Worm (Caenorhabditis elegans): Measurements from ENCODE around the gene aka-1.

aka-1 gene

DNA sequence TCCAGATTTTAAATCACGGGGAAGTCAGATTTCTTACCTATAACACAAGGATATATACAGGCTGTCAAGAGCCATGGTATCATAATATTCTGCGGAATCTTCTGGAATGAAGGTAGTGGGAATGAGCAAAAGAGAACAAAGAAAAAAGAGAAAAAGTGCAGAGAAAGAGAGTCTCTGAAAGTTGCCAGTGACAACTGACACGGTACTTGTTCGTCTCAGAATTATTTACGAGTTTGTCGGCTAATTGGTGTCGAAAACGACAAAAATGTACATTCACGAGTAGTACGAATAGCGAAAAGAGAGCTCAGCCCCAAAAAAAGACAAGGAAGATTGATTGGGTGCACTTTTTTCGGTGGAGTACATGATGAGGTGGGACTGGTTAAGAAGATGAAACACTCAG is 4.7 kb upstream of the aka-1 start, which contains the start of gene cah-2:
Gene cah-2 (minus strand): TSS at position 101 of the 400 bp plus-strand sequence.
- TF ChIP-seq ztf-11 (tag; optimal IDR thresholded peaks at IDR 0.05) = no peak

DNA sequence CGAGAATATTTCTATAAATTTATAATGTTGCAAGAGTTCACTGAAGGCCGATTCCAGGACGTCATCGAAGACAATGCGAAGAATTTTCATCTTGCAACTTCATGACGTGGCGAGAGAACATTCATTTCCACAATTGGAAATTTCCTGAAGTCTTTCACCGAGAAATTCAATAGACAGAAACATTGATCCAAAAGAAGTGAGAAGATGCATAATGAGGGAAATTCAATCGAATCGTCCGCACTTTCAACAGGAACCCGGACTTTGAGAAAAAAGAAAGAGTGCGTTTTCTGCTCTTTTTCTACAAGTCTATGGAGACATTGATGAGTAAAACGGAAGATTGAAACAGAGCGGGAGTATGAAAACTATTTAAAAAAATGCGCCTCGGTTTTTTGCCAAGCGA is 9.0 kb downstream of the aka-1 start:
- TF ChIP-seq ceh-28 (tag; optimal IDR thresholded peaks at IDR 0.05) (no peak), rbr-2 (tag; optimal IDR thresholded peaks at IDR 0.05) (no peak), tag-97 (GFP tag; IDR thresholded peaks at IDR 0.05) (no peak), fkh-10 (GFP tag; optimal IDR thresholded peaks at IDR 0.05) (peak; percentile 64), nhr-102 (tag; optimal IDR thresholded peaks at IDR 0.05) (no peak), daf-12 (tag; optimal IDR thresholded peaks at IDR 0.05) (no peak), Y75B8A.6 (GFP tag; IDR thresholded peaks at IDR 0.05) (no peak), ces-1 (GFP tag; optimal IDR thresholded peaks at IDR 0.05) (peak; percentile 40), mdt-29 (GFP tag; IDR thresholded peaks at IDR 0.05) (no peak), Y48G9A.11 (GFP tag; IDR thresholded peaks at IDR 0.05) (no peak), dmd-6 (GFP tag; IDR thresholded peaks at IDR 0.05) (no peak), nhr-6 (tag; optimal IDR thresholded peaks at IDR 0.05) (no peak), nhr-28 (tag; optimal IDR thresholded peaks at IDR 0.05) (no peak)

DNA sequence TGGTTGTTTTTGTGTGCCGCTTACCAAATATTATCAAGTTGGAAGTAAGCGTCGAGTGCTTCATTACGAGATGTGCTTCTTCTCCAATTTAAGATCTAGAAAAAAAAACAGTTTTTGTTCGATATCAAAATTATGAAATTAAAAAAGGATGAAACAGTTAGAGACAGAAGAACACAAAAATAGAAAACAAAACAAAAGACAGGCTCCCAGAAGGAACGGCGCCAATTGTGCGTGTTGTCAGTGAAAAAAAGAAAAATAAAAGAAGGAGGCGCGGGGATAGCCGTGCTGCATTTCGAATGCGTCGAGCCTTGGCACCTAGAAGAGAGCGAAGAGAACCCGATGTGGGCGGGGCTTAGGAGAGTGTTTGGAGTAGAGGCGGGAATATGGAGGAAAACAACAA is 12.8 kb downstream of the aka-1 start, which contains the start of gene sro-1:
Gene sro-1 (minus strand): TSS at position 101 of the 400 bp plus-strand sequence.
- no peak for TF ChIP-seq ctbp-1 (GFP tag; IDR thresholded peaks at IDR 0.05)
- TF ChIP-seq nhr-102 (tag; optimal IDR thresholded peaks at IDR 0.05) = no peak
- TF ChIP-seq rbr-2 (tag; optimal IDR thresholded peaks at IDR 0.05) = no peak
- TF ChIP-seq mes-2 (tag; optimal IDR thresholded peaks at IDR 0.05; ENCODE audit: poor library complexity, severe bottlenecking) = no peak

DNA sequence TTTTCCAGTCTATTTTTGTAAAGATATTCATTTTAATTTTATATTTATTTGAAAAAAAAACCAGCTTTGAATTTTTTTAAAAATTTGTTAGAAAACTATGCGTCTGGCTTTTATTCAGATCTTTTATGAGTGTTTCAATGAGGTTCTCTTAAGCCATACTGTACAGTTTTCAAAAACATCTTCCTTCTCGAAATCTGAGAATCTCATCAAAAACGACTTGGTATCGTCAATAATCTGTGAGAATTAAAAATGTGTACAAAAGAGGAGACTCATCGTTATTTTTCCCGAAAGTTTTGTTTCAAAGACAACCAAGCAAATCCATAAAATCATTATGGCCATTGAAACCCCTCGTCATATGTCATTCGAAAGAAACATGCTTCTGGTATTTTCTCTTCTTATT is 19.1 kb downstream of the aka-1 start, which contains the start of gene D1022.2:
Gene D1022.2 (plus strand): TSS at position 301 of the 400 bp plus-strand sequence.
- TF ChIP-seq Y105C5A.15 (GFP tag; IDR thresholded peaks at IDR 0.05) (0 out of 2 replicates have a peak, but pooled peaks have one; percentile 14), dpl-1 (GFP tag; optimal IDR thresholded peaks at IDR 0.05) (no peak), duxl-1 (tag; optimal IDR thresholded peaks at IDR 0.05; ENCODE audit: poor library complexity) (no peak), lin-39 (tag; optimal IDR thresholded peaks at IDR 0.05) (no peak)

DNA sequence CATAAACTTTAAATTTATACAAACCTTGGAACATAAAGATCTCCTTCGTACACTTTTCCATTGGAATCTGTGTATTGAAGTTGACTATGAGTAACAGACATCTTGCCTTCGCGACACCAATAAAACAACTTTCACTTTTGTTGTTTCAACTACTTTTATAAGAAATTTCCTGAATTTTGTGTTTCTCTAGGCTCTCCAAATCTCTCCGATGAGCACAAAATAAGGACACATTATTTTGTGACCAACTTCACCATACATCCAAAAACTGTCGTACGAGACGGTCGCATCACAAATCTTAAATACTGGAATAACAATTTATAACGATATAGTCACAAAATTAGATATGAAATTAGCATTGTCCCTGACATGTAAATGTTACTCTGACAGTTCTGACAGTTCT is 19.6 kb downstream of the aka-1 start, which contains the start of gene D1022.5:
Gene D1022.5 (minus strand): TSS at position 101 of the 400 bp plus-strand sequence.
- TF ChIP-seq nhr-102 (tag; optimal IDR thresholded peaks at IDR 0.05) (peak; percentile 54), dmd-9 (GFP tag; IDR thresholded peaks at IDR 0.05) (no peak)

DNA sequence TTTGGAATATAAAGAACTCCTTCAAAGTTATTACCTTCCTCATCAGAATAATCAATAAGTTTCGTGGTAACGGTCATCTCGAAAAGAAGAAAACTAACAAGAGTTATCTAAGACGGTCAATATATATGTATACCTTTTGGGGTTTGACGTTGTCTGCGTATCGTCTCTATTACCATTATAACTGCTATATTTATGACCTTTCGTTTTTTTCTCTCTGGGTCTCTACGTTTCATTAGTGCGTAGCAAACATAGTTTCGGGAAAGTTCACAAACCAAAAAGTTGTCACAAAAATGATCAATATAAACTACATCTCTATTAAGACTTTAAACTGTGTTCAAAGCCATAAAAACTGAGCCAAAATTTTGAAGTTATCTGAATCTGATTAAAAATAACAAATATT is 21.1 kb downstream of the aka-1 start, which contains the start of gene D1022.4:
Gene D1022.4 (minus strand): TSS at position 83 of the 400 bp plus-strand sequence.
- TF ChIP-seq hlh-11 (tag; optimal IDR thresholded peaks at IDR 0.05) (peak; percentile 9), ceh-32 (tag; optimal IDR thresholded peaks at IDR 0.05; ENCODE audit: poor library complexity) (no peak), mes-2 (tag; optimal IDR thresholded peaks at IDR 0.05; ENCODE audit: poor library complexity, severe bottlenecking) (peak; percentile 23), mdt-29 (GFP tag; IDR thresholded peaks at IDR 0.05) (no peak), hlh-30 (tag; optimal IDR thresholded peaks at IDR 0.05; ENCODE audit: insufficient read depth) (peak; percentile 19), gei-8 (GFP tag; optimal IDR thresholded peaks at IDR 0.05) (no peak), dmd-9 (GFP tag; IDR thresholded peaks at IDR 0.05) (no peak), mdl-1 (tag; optimal IDR thresholded peaks at IDR 0.05) (peak in 1 of 2 experiments; percentile 15), nhr-102 (tag; optimal IDR thresholded peaks at IDR 0.05) (peak; percentile 77), nhr-28 (tag; optimal IDR thresholded peaks at IDR 0.05) (peak; percentile 69), lin-38 (GFP tag; IDR thresholded peaks at IDR 0.05) (no peak), daf-8 (GFP tag; IDR thresholded peaks at IDR 0.05) (no peak), egl-27 (tag; optimal IDR thresholded peaks at IDR 0.05) (no peak), lin-39 (tag; optimal IDR thresholded peaks at IDR 0.05) (no peak), lsy-2 (tag; optimal IDR thresholded peaks at IDR 0.05) (peak in 1 of 2 experiments; percentile 32), madf-5 (GFP tag; IDR thresholded peaks at IDR 0.05) (no peak), dve-1 (tag; optimal IDR thresholded peaks at IDR 0.05; ENCODE audit: insufficient read depth) (peak; percentile 53), dmd-6 (GFP tag; IDR thresholded peaks at IDR 0.05) (peak; percentile 58; the same call in 1 of the 2 replicates), spr-3 (GFP tag; optimal IDR thresholded peaks at IDR 0.05) (no peak), ceh-44 (GFP tag; IDR thresholded peaks at IDR 0.05) (no peak), daf-16 (GFP tag; optimal IDR thresholded peaks at IDR 0.05) (no peak), daf-16 (tag; optimal IDR thresholded peaks at IDR 0.05) (peak; percentile 67), pqm-1 (tag; optimal IDR thresholded peaks at IDR 0.05) (peak; percentile 37)

Measured in whole organism, L4 larva.